Worm (Caenorhabditis elegans) whole organism, late embryonic: Measurements from ENCODE around the gene K02D3.2.

Experiments used
- F13H6.1 ChIP-seq: sonication (generic microtip); optimal IDR thresholded peaks from 2 replicates; lab custom pipeline; 2016; ENCODE audit warnings: missing genetic modification characterization, missing compliant biosample characterization
- K02D7.2 ChIP-seq: sonication (generic microtip); optimal IDR thresholded peaks from 2 replicates; lab custom pipeline; 2017; ENCODE audit warnings: mild to moderate bottlenecking, missing genetic modification characterization, missing compliant biosample characterization
- K09A11.1 ChIP-seq: sonication (generic microtip); optimal IDR thresholded peaks from 2 replicates; lab custom pipeline; 2017; ENCODE audit warnings: antibody characterized with exemption, mild to moderate bottlenecking, missing genetic modification characterization, missing compliant biosample characterization; ENCODE audit not compliant: insufficient read depth
- T23F11.4 ChIP-seq: fragments of 200-800 bp; sonication (Bioruptor generic); optimal IDR thresholded peaks from 2 replicates; lab custom pipeline; 2018; ENCODE audit warnings: mild to moderate bottlenecking, missing genetic modification characterization, missing compliant biosample characterization
- Y22D7AL.16 ChIP-seq: sonication (generic microtip); optimal IDR thresholded peaks from 2 replicates; lab custom pipeline; 2016; ENCODE audit warnings: missing genetic modification characterization, missing compliant biosample characterization
- ahr-1 ChIP-seq: sonication (generic microtip); optimal IDR thresholded peaks from 2 replicates; lab custom pipeline; 2016; ENCODE audit warnings: missing genetic modification characterization, missing compliant biosample characterization
- ama-1 ChIP-seq: fragments of 150-350 bp; optimal IDR thresholded peaks from 2 replicates; lab custom pipeline; 2014
- ceh-14 ChIP-seq: sonication (generic microtip); optimal IDR thresholded peaks from 2 replicates; lab custom pipeline; 2016; ENCODE audit warnings: missing genotype, missing genetic modification characterization, missing compliant biosample characterization
- ceh-18 ChIP-seq: sonication (generic microtip); optimal IDR thresholded peaks from 2 replicates; lab custom pipeline; 2016; ENCODE audit warnings: missing genetic modification characterization, missing compliant biosample characterization
- ceh-2 ChIP-seq: sonication (generic microtip); optimal IDR thresholded peaks from 2 replicates; lab custom pipeline; 2016; ENCODE audit warnings: missing genotype, missing genetic modification characterization, missing compliant biosample characterization
- ceh-22 ChIP-seq: sonication (generic microtip); optimal IDR thresholded peaks from 2 replicates; lab custom pipeline; 2017; ENCODE audit warnings: missing biosample characterization, missing genetic modification characterization
- ceh-24 ChIP-seq: sonication (generic microtip); optimal IDR thresholded peaks from 2 replicates; lab custom pipeline; 2016; ENCODE audit warnings: mild to moderate bottlenecking, missing genetic modification characterization, missing compliant biosample characterization
- ceh-30 ChIP-seq: fragments of 150-350 bp; optimal IDR thresholded peaks from 2 replicates; lab custom pipeline; 2014; ENCODE audit warnings: missing biosample characterization, missing genetic modification characterization
- ceh-48 ChIP-seq: sonication (generic microtip); optimal IDR thresholded peaks from 2 replicates; lab custom pipeline; 2016; ENCODE audit warnings: missing genetic modification characterization, inconsistent platforms, missing compliant biosample characterization
- dmd-4 ChIP-seq: sonication (generic microtip); optimal IDR thresholded peaks from 2 replicates; lab custom pipeline; 2016; ENCODE audit warnings: borderline replicate concordance, missing genetic modification characterization, missing compliant biosample characterization
- dve-1 ChIP-seq: sonication (generic microtip); optimal IDR thresholded peaks from 2 replicates; lab custom pipeline; 2017; ENCODE audit warnings: antibody characterized with exemption, mild to moderate bottlenecking, missing genetic modification characterization, missing compliant biosample characterization
- elt-2 ChIP-seq: sonication (generic microtip); optimal IDR thresholded peaks from 2 replicates; lab custom pipeline; 2016; ENCODE audit warnings: missing genetic modification reagents, missing genetic modification characterization, missing compliant biosample characterization
- ets-4 ChIP-seq: sonication (generic microtip); optimal IDR thresholded peaks from 2 replicates; lab custom pipeline; 2016; ENCODE audit warnings: missing genetic modification characterization, missing compliant biosample characterization
- eyg-1 ChIP-seq: sonication (generic microtip); optimal IDR thresholded peaks from 2 replicates; lab custom pipeline; 2016; ENCODE audit warnings: missing genotype, missing genetic modification characterization, missing compliant biosample characterization
- fax-1 ChIP-seq: sonication (generic microtip); optimal IDR thresholded peaks from 2 replicates; lab custom pipeline; 2016; ENCODE audit warnings: missing genotype, missing genetic modification characterization, missing compliant biosample characterization
- fkh-10 ChIP-seq: fragments of 150-350 bp; optimal IDR thresholded peaks from 2 replicates; lab custom pipeline; 2014; ENCODE audit warnings: missing biosample characterization, missing genetic modification reagents, missing genetic modification characterization
- gmeb-2 ChIP-seq: sonication (generic microtip); optimal IDR thresholded peaks from 2 replicates; lab custom pipeline; 2016; ENCODE audit warnings: missing genetic modification characterization, inconsistent platforms, missing compliant biosample characterization
- hlh-13 ChIP-seq: fragments of 200-800 bp; sonication (Bioruptor generic); optimal IDR thresholded peaks from 2 replicates; lab custom pipeline; 2018; ENCODE audit warnings: mild to moderate bottlenecking, missing genetic modification characterization, missing compliant biosample characterization
- hlh-30 ChIP-seq: sonication (generic microtip); optimal IDR thresholded peaks from 2 replicates; lab custom pipeline; 2017; ENCODE audit warnings: antibody characterized with exemption, missing genetic modification characterization, missing compliant biosample characterization; ENCODE audit not compliant: insufficient read depth
- hlh-6 ChIP-seq: sonication (generic microtip); optimal IDR thresholded peaks from 2 replicates; lab custom pipeline; 2016; ENCODE audit warnings: missing genotype, missing genetic modification characterization, missing compliant biosample characterization
- hlh-8 ChIP-seq: sonication (generic microtip); optimal IDR thresholded peaks from 2 replicates; lab custom pipeline; 2016; ENCODE audit warnings: missing genotype, missing genetic modification characterization, missing compliant biosample characterization
- lim-6 ChIP-seq: sonication (generic microtip); optimal IDR thresholded peaks from 2 replicates; lab custom pipeline; 2016; ENCODE audit warnings: missing genetic modification characterization, missing compliant biosample characterization
- madf-2 ChIP-seq: sonication (generic microtip); optimal IDR thresholded peaks from 2 replicates; lab custom pipeline; 2017; ENCODE audit warnings: missing genetic modification characterization, missing compliant biosample characterization
- mec-3 ChIP-seq: sonication (generic microtip); optimal IDR thresholded peaks from 2 replicates; lab custom pipeline; 2016; ENCODE audit warnings: borderline replicate concordance, missing genetic modification characterization, missing compliant biosample characterization
- nfya-1 ChIP-seq: sonication (generic microtip); optimal IDR thresholded peaks from 2 replicates; lab custom pipeline; 2017; ENCODE audit warnings: missing genetic modification characterization, mild to moderate bottlenecking, missing compliant biosample characterization, antibody characterized with exemption, moderate library complexity
- npax-4 ChIP-seq: sonication (generic microtip); optimal IDR thresholded peaks from 2 replicates; lab custom pipeline; 2016; ENCODE audit warnings: missing genetic modification characterization, missing compliant biosample characterization
- odd-2 ChIP-seq: sonication (generic microtip); optimal IDR thresholded peaks from 2 replicates; lab custom pipeline; 2017; ENCODE audit warnings: antibody characterized with exemption, mild to moderate bottlenecking, missing genetic modification characterization, missing compliant biosample characterization
- pag-3 ChIP-seq: sonication (generic microtip); optimal IDR thresholded peaks from 2 replicates; lab custom pipeline; 2016; ENCODE audit warnings: missing compliant biosample characterization, missing genetic modification characterization, borderline replicate concordance
- pha-2 ChIP-seq: sonication (generic microtip); optimal IDR thresholded peaks from 2 replicates; lab custom pipeline; 2017; ENCODE audit warnings: mild to moderate bottlenecking, missing genetic modification characterization, missing compliant biosample characterization
- pha-4 ChIP-seq: fragments of 150-350 bp; optimal IDR thresholded peaks from 2 replicates; lab custom pipeline; 2018; ENCODE audit warnings: missing biosample characterization, missing genetic modification reagents, missing genetic modification characterization
- pqm-1 ChIP-seq: sonication (generic microtip); optimal IDR thresholded peaks from 2 replicates; lab custom pipeline; 2016; ENCODE audit warnings: missing genetic modification characterization, missing compliant biosample characterization
- pros-1 ChIP-seq: fragments of 150-350 bp; optimal IDR thresholded peaks from 2 replicates; lab custom pipeline; 2014; ENCODE audit warnings: missing biosample characterization, missing genetic modification reagents, missing genetic modification characterization
- ref-2 ChIP-seq: sonication (generic microtip); optimal IDR thresholded peaks from 2 replicates; lab custom pipeline; 2016; ENCODE audit warnings: missing genetic modification characterization, missing compliant biosample characterization
- sox-4 ChIP-seq: sonication (generic microtip); optimal IDR thresholded peaks from 2 replicates; lab custom pipeline; 2017; ENCODE audit warnings: mild to moderate bottlenecking, missing genetic modification characterization, inconsistent platforms, missing compliant biosample characterization
- syd-9 ChIP-seq: sonication (generic microtip); optimal IDR thresholded peaks from 2 replicates; lab custom pipeline; 2016; ENCODE audit warnings: mild to moderate bottlenecking, missing genetic modification characterization, moderate library complexity, missing compliant biosample characterization
- tbx-2 ChIP-seq: sonication (generic microtip); optimal IDR thresholded peaks from 2 replicates; lab custom pipeline; 2016; ENCODE audit warnings: missing genetic modification characterization, missing compliant biosample characterization
- tbx-7 ChIP-seq: sonication (generic microtip); optimal IDR thresholded peaks from 2 replicates; lab custom pipeline; 2016; ENCODE audit warnings: missing genotype, missing genetic modification characterization, missing compliant biosample characterization
- ttx-3 ChIP-seq: sonication (generic microtip); optimal IDR thresholded peaks from 2 replicates; lab custom pipeline; 2016; ENCODE audit warnings: missing genetic modification reagents, missing genetic modification characterization, missing compliant biosample characterization
- unc-3 ChIP-seq, 2 experiments: fragments of 200-800 bp in 1 of 2; sonication (Bioruptor generic) in 1 of 2; sonication (generic microtip) in 1 of 2; conservative IDR thresholded peaks in 1 of 2; optimal IDR thresholded peaks in 1 of 2; 2 replicates each; pipeline versions ENCODE4 v1.3.6 to Lab custom; 2016 to 2022; ENCODE audit warnings: missing compliant biosample characterization in 2 of 2, missing genetic modification characterization in 2 of 2, missing genetic modification reagents in 1 of 2
- unc-42 ChIP-seq: sonication (generic microtip); optimal IDR thresholded peaks from 2 replicates; lab custom pipeline; 2016; ENCODE audit warnings: missing genotype, missing genetic modification characterization, missing compliant biosample characterization
- unc-86 ChIP-seq: sonication (generic microtip); optimal IDR thresholded peaks from 2 replicates; lab custom pipeline; 2016; ENCODE audit warnings: missing genetic modification characterization, missing compliant biosample characterization
- zip-5 ChIP-seq: sonication (generic microtip); optimal IDR thresholded peaks from 2 replicates; lab custom pipeline; 2016; ENCODE audit warnings: missing genetic modification characterization, missing compliant biosample characterization
- ztf-16 ChIP-seq: sonication (generic microtip); optimal IDR thresholded peaks from 2 replicates; lab custom pipeline; 2017; ENCODE audit warnings: missing genetic modification characterization, missing compliant biosample characterization

The K02D3.2 gene

ce11 chrX:13690333-13690732 lies 21.5 kb downstream of the K02D3.2 start:
- no peak for TF ChIP-seq dve-1
- TF ChIP-seq elt-2 (tag; lab: Kevin White, UChicago), result no peak
- TF ChIP-seq K02D7.2 (tag; lab: Kevin White, UChicago), result no peak
- no peak for TF ChIP-seq pha-4
- TF ChIP-seq hlh-30 (tag; lab: Kevin White, UChicago), result no peak

ce11 chrX:13687655-13688054 lies 24.2 kb downstream of the K02D3.2 start, which contains the start of gene adm-2:
Gene adm-2, plus strand, starts transcription at chrX:13687955.
- TF ChIP-seq tbx-7 (tag; lab: Kevin White, UChicago), result no peak
- no peak for TF ChIP-seq ceh-14 (tag; lab: Kevin White, UChicago)
- no peak for TF ChIP-seq zip-5
- TF ChIP-seq ttx-3, result no peak
- no peak for TF ChIP-seq ceh-30 (tag; lab: Kevin White, UChicago)
- no peak for TF ChIP-seq npax-4 (tag; lab: Kevin White, UChicago)
- TF ChIP-seq ahr-1 (tag; lab: Kevin White, UChicago), result no peak
- no peak for TF ChIP-seq ceh-18 (tag; lab: Kevin White, UChicago)
- no peak for TF ChIP-seq nfya-1 (tag; lab: Kevin White, UChicago)
- no peak for TF ChIP-seq unc-42 (tag; lab: Kevin White, UChicago)
- TF ChIP-seq dve-1, result no peak
- TF ChIP-seq pha-4, result no peak
- TF ChIP-seq ceh-2 (tag; lab: Kevin White, UChicago), result no peak
- TF ChIP-seq gmeb-2, result no peak
- TF ChIP-seq ref-2, result no peak
- no peak for TF ChIP-seq unc-3 (GFP tag; conservative IDR thresholded peaks at IDR 0.05; lab: Robert Waterston, UW)
- no peak for TF ChIP-seq unc-3 (tag; optimal IDR thresholded peaks at IDR 0.05; lab: Kevin White, UChicago)
- no peak for TF ChIP-seq K02D7.2 (tag; lab: Kevin White, UChicago)
- TF ChIP-seq, all 69 proteins: peak for 0

- TF ChIP-seq pha-4 (no peak), dve-1 (no peak), mec-3 (no peak), madf-2 (tag; lab: Kevin White, UChicago) (no peak), ceh-30 (tag; lab: Kevin White, UChicago) (no peak), Y22D7AL.16 (tag; lab: Kevin White, UChicago) (no peak), hlh-13 (GFP tag; lab: Kevin White, UChicago) (no peak), hlh-6 (tag; lab: Kevin White, UChicago) (peak; percentile 0), ceh-48 (tag; lab: Kevin White, UChicago) (no peak), unc-86 (tag; lab: Kevin White, UChicago) (no peak), zip-5 (no peak), ztf-16 (tag; lab: Kevin White, UChicago) (no peak), hlh-8 (peak; percentile 39), ceh-18 (tag; lab: Kevin White, UChicago) (peak; percentile 51), pros-1 (tag; lab: Kevin White, UChicago) (no peak), odd-2 (tag; lab: Kevin White, UChicago) (no peak), sox-4 (tag; lab: Kevin White, UChicago) (no peak), tbx-2 (peak; percentile 61), T23F11.4 (GFP tag; lab: Kevin White, UChicago) (no peak), ets-4 (tag; lab: Kevin White, UChicago) (peak; percentile 10), lim-6 (tag; lab: Kevin White, UChicago) (peak; percentile 6), K09A11.1 (tag; lab: Kevin White, UChicago) (no peak), fkh-10 (GFP tag; lab: Kevin White, UChicago) (no peak), ahr-1 (tag; lab: Kevin White, UChicago) (no peak), pqm-1 (tag; lab: Kevin White, UChicago) (no peak), dmd-4 (no peak), ref-2 (peak; percentile 50), ama-1 (no peak), F13H6.1 (tag; lab: Kevin White, UChicago) (no peak), fax-1 (tag; lab: Kevin White, UChicago) (no peak), npax-4 (tag; lab: Kevin White, UChicago) (no peak), ceh-22 (no peak), K02D7.2 (tag; lab: Kevin White, UChicago) (no peak), ceh-24 (tag; lab: Kevin White, UChicago) (no peak), eyg-1 (tag; lab: Kevin White, UChicago) (no peak), syd-9 (tag; lab: Kevin White, UChicago) (peak; percentile 57), pag-3 (no peak), pha-2 (tag; lab: Kevin White, UChicago) (no peak), unc-42 (tag; lab: Kevin White, UChicago) (peak; percentile 53)
Measured at ce11 chrX:13687111-13687512, 24.7 kb downstream of the K02D3.2 start.
